Worm (Caenorhabditis elegans) whole organism, L1 larva: ENCODE data around the gene fbxa-55.

Experiments used
- C04F5.9 ChIP-seq: sonication (generic microtip); optimal IDR thresholded peaks from 2 replicates; lab custom pipeline; 2016; ENCODE audit warnings: missing genetic modification characterization, missing compliant biosample characterization
- blmp-1 ChIP-seq: fragments of 150-350 bp; optimal IDR thresholded peaks from 2 replicates; lab custom pipeline; 2014; ENCODE audit warnings: missing biosample characterization, missing genetic modification characterization
- nhr-76 ChIP-seq: sonication (generic microtip); optimal IDR thresholded peaks from 2 replicates; lab custom pipeline; 2017; ENCODE audit warnings: missing biosample characterization, missing genetic modification characterization
- pax-3 ChIP-seq: fragments of 200-800 bp; sonication (Bioruptor generic); optimal IDR thresholded peaks from 2 replicates; lab custom pipeline; 2018; ENCODE audit warnings: mild to moderate bottlenecking, missing genetic modification characterization, moderate library complexity, missing compliant biosample characterization
- pqm-1 ChIP-seq: sonication (generic microtip); optimal IDR thresholded peaks from 3 replicates; lab custom pipeline; 2017; ENCODE audit warnings: missing biosample characterization, missing genetic modification characterization
- rnt-1 ChIP-seq: sonication (generic microtip); optimal IDR thresholded peaks from 2 replicates; lab custom pipeline; 2016; ENCODE audit warnings: mild to moderate bottlenecking, missing genetic modification characterization, moderate library complexity, missing compliant biosample characterization
- sox-4 ChIP-seq: sonication (generic microtip); optimal IDR thresholded peaks from 2 replicates; lab custom pipeline; 2016; ENCODE audit warnings: missing genetic modification characterization, missing compliant biosample characterization
- unc-62 ChIP-seq: fragments of 150-350 bp; optimal IDR thresholded peaks from 2 replicates; lab custom pipeline; 2014; ENCODE audit warnings: missing biosample characterization, missing genetic modification reagents, missing genetic modification characterization

DNA sequence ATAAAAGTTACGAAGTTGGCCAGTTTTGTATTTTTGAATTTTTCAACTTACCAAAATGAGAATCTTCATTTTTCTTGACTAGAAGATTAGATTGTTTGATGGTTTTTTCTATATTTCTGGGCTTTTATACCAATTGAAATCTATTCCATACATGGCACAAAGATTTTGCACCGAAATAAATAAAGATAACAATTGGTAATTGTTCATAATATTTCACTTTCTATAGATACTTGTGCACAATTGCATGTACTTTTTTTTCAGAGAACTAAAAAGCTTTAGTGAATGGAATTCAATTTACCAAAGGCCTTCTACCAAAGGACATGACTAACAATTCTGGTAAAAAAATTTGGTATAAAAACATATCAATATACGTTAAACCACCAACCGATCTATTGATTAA, 18.7 kb upstream of the fbxa-55 start, which contains the start of the genes T12B5.15 and T12B5.14:
- TF ChIP-seq rnt-1 (no peak), unc-62 (GFP tag; lab: Kevin White, UChicago) (no peak), pqm-1 (tag; lab: Kevin White, UChicago) (no peak), C04F5.9 (tag; lab: Kevin White, UChicago) (no peak), blmp-1 (tag; lab: Kevin White, UChicago) (no peak), nhr-76 (tag; lab: Kevin White, UChicago) (no peak), sox-4 (no peak), pax-3 (no peak)
